Fruit fly (Drosophila melanogaster): ENCODE results near the gene CG15255.
A peak's percentile ranks its signal among the peaks of the same experiment; 100 is the strongest.

Gene CG15255

DNA sequence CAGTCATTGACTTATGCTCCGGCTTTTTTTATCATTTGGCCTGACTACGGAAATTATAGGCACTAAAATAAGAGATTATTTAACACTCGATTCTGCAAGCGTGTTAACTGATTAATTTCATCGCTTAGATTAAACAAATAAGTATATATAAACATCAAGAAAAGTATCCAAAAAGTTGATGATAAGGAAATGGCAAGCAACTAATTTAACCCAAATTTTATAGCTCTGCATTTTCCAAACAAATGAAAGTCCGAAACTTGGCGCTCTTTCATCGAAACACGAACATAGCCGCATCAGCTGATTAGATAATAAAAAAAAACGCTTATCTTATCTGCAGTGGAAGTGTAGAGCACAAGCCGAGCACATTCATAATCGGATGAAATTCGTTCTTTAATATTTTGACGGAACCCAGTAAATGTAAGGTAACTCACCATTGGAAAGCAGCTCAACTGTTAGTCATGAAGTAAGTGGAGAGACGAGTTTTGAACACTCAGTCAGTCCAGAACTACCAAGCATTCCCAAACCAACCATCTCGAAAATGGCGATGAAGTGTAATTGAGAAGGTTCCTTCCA, 18.2 kb upstream of the CG15255 start, which contains the start of gene CG18480 (continued):
- TF ChIP-seq Spps (tag; optimal IDR thresholded peaks at IDR 0.05) (no peak), CG8388 (GFP tag; optimal IDR thresholded peaks at IDR 0.05) (no peak), pfk (GFP tag; optimal IDR thresholded peaks at IDR 0.05) (no peak), CG11695 (GFP tag; IDR thresholded peaks at IDR 0.05) (peak; percentile 56; the same call in 2 of the 3 replicates), pzg (GFP tag; optimal IDR thresholded peaks at IDR 0.05) (no peak), dmrt99B (tag; optimal IDR thresholded peaks at IDR 0.05) (peak; percentile 42), rib (GFP tag; IDR thresholded peaks at IDR 0.05) (no peak), CG13624 (GFP tag; optimal IDR thresholded peaks at IDR 0.05) (no peak), Ada2b (GFP tag; IDR thresholded peaks at IDR 0.05) (no peak), CG7745 (tag; optimal IDR thresholded peaks at IDR 0.05) (no peak), ranshi (GFP tag; IDR thresholded peaks at IDR 0.05) (0 out of 2 replicates have a peak, but pooled peaks have one; percentile 29), ATbp (GFP tag; optimal IDR thresholded peaks at IDR 0.05) (peak; percentile 31), CG10543 (GFP tag; optimal IDR thresholded peaks at IDR 0.05) (peak; percentile 62), gro (GFP tag; optimal IDR thresholded peaks at IDR 0.05) (no peak), sna (GFP tag; IDR thresholded peaks at IDR 0.05; ENCODE audit: partially characterized antibody) (no peak), fd96Cb (tag; optimal IDR thresholded peaks at IDR 0.05) (no peak), CoRest (tag; optimal IDR thresholded peaks at IDR 0.05) (peak; percentile 27), CG11504 (tag; optimal IDR thresholded peaks at IDR 0.05) (peak; percentile 44), NFAT (GFP tag; IDR thresholded peaks at IDR 0.05) (peak; percentile 56), bcd (GFP tag; optimal IDR thresholded peaks at IDR 0.05) (peak; percentile 8), CG9932 (GFP tag; IDR thresholded peaks at IDR 0.05) (peak; percentile 65), Scr (GFP tag; IDR thresholded peaks at IDR 0.05; ENCODE audit: partially characterized antibody) (no peak), Dad (GFP tag; optimal IDR thresholded peaks at IDR 0.05) (no peak), da (GFP tag; optimal IDR thresholded peaks at IDR 0.05) (no peak), pan (optimal IDR thresholded peaks at IDR 0.05) (no peak), pan (GFP tag; optimal IDR thresholded peaks at IDR 0.05 in 1 of 2, IDR thresholded peaks at IDR 0.05 in 1 of 2) (peak in 1 of 2 experiments; percentile 46), lab (GFP tag; optimal IDR thresholded peaks at IDR 0.05) (peak; percentile 82), CG8281 (tag; optimal IDR thresholded peaks at IDR 0.05) (no peak), bsh (GFP tag; optimal IDR thresholded peaks at IDR 0.05) (no peak), CG7928 (GFP tag; optimal IDR thresholded peaks at IDR 0.05) (no peak), CG2678 (tag; optimal IDR thresholded peaks at IDR 0.05) (peak; percentile 62), disco-r (GFP tag; optimal IDR thresholded peaks at IDR 0.05) (no peak), jigr1 (GFP tag; IDR thresholded peaks at IDR 0.05) (no peak), mam (GFP tag; optimal IDR thresholded peaks at IDR 0.05) (peak; percentile 69), Dll (GFP tag; IDR thresholded peaks at IDR 0.05; ENCODE audit: partially characterized antibody) (no peak), zen (tag; optimal IDR thresholded peaks at IDR 0.05) (no peak), repo (GFP tag; optimal IDR thresholded peaks at IDR 0.05) (no peak), vvl (GFP tag; IDR thresholded peaks at IDR 0.05) (no peak; the same call in 1 of the 2 replicates), aop (GFP tag; IDR thresholded peaks at IDR 0.05) (no peak), chif (GFP tag; optimal IDR thresholded peaks at IDR 0.05) (peak; percentile 21 to 27), Hr51 (GFP tag; optimal IDR thresholded peaks at IDR 0.05) (peak; percentile 11 to 36), CG32532 (GFP tag; IDR thresholded peaks at IDR 0.05) (peak; percentile 69), Meics (GFP tag; optimal IDR thresholded peaks at IDR 0.05) (peak; percentile 59), croc (GFP tag; conservative IDR thresholded peaks at IDR 0.05) (no peak), CG11456 (GFP tag; IDR thresholded peaks at IDR 0.05) (peak; percentile 73; the same call in 2 of the 3 replicates), CG18619 (GFP tag; optimal IDR thresholded peaks at IDR 0.05) (peak; percentile 28), gcm (GFP tag; optimal IDR thresholded peaks at IDR 0.05) (no peak), so (GFP tag; IDR thresholded peaks at IDR 0.05) (no peak), CG5953 (GFP tag; IDR thresholded peaks at IDR 0.05) (0 out of 2 replicates have a peak, but pooled peaks have one; percentile 18), Sry-δ (GFP tag; optimal IDR thresholded peaks at IDR 0.05) (no peak)

Data from whole organism, embryonic.